Worm (Caenorhabditis elegans): ENCODE results near the gene F17C11.11.

DNA sequence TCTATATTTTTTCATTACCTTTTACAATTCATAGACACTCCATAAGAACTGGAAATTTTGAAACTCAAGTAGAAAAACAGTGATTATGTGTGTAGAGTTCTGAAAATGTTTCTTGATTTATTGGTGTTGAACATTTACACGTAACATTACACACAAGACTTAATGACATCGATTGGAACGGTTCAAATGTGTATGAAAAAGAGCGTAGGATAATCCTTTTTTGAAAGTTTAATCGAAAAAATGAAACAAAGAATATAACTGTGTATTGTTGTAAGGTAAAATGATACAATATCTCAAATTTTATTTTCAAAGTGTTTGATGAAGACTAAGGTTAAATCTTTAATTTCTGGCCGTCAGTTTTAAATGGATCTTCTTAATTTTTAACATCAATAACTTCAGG lies 42.5 kb upstream of the F17C11.11 start, which contains the start of gene fig-1:
- TF ChIP-seq tbx-37 (GFP tag; conservative IDR thresholded peaks at IDR 0.05): no peak
- TF ChIP-seq ceh-36 (tag; optimal IDR thresholded peaks at IDR 0.05): no peak
- TF ChIP-seq ama-1 (optimal IDR thresholded peaks at IDR 0.05): no peak
- TF ChIP-seq hmg-4 (GFP tag; optimal IDR thresholded peaks at IDR 0.05): no peak
- no peak for TF ChIP-seq ets-7 (tag; optimal IDR thresholded peaks at IDR 0.05)
- TF ChIP-seq pes-1 (GFP tag; IDR thresholded peaks at IDR 0.05): no peak
- no peak for TF ChIP-seq tra-4 (tag; optimal IDR thresholded peaks at IDR 0.05)
- TF ChIP-seq F13C5.2 (tag; optimal IDR thresholded peaks at IDR 0.05): no peak
- TF ChIP-seq B0310.2 (tag; optimal IDR thresholded peaks at IDR 0.05): no peak
- TF ChIP-seq tbx-11 (GFP tag; IDR thresholded peaks at IDR 0.05): no peak
